Fruit fly (Drosophila melanogaster) whole organism, wandering third instar larva: ENCODE measurements around the gene CG8301.

ENCODE experiments used
- Abd-B ChIP-seq: fragments of >200 bp; optimal IDR thresholded peaks from 2 replicates; lab custom pipeline; 2017; ENCODE audit warnings: missing biosample characterization, missing genetic modification characterization
- CG32264 ChIP-seq: fragments of 200-800 bp; sonication (Bioruptor generic); optimal IDR thresholded peaks from 2 replicates; lab custom pipeline; 2016; ENCODE audit warnings: missing biosample characterization, missing genetic modification characterization
- CrebA ChIP-seq: fragments of 200-800 bp; sonication (Bioruptor generic); optimal IDR thresholded peaks from 2 replicates; lab custom pipeline; 2016; ENCODE audit warnings: missing biosample characterization, mild to moderate bottlenecking, missing genetic modification characterization, borderline replicate concordance
- Dfd ChIP-seq: fragments of >200 bp; optimal IDR thresholded peaks from 2 replicates; lab custom pipeline; 2017; ENCODE audit warnings: missing biosample characterization, missing genetic modification characterization
- Dif ChIP-seq: fragments of 200-275, 200-300 bp; sonication (Bioruptor generic); optimal IDR thresholded peaks from 2 replicates; lab custom pipeline; 2018; ENCODE audit warnings: missing biosample characterization, missing genetic modification characterization; ENCODE audit not compliant: partially characterized antibody
- GATAd ChIP-seq: sonication (Bioruptor generic); optimal IDR thresholded peaks from 2 replicates; lab custom pipeline; 2016; ENCODE audit warnings: missing biosample characterization, missing genetic modification characterization
- Hr78 ChIP-seq: fragments of >200 bp; optimal IDR thresholded peaks from 2 replicates; lab custom pipeline; 2017; ENCODE audit warnings: missing biosample characterization, missing genetic modification characterization
- Hr83 ChIP-seq: fragments of 200-300 bp; sonication (Bioruptor generic); optimal IDR thresholded peaks from 2 replicates; lab custom pipeline; 2016; ENCODE audit warnings: missing biosample characterization, mild to moderate bottlenecking, missing genetic modification characterization, moderate library complexity; ENCODE audit not compliant: poor library complexity, severe bottlenecking
- Jra ChIP-seq: sonication (Bioruptor generic); optimal IDR thresholded peaks from 2 replicates; lab custom pipeline; 2016; ENCODE audit warnings: missing biosample characterization, missing genetic modification characterization
- Myc ChIP-seq: fragments of >200 bp; optimal IDR thresholded peaks from 2 replicates; lab custom pipeline; 2017
- N ChIP-seq: fragments of >200 bp; optimal IDR thresholded peaks from 2 replicates; lab custom pipeline; 2018; ENCODE audit warnings: missing biosample characterization, missing external identifiers, missing genetic modification characterization
- Sp1 ChIP-seq: fragments of 200-800 bp; sonication (Bioruptor generic); optimal IDR thresholded peaks from 3 replicates; lab custom pipeline; 2019; ENCODE audit warnings: missing biosample characterization, mild to moderate bottlenecking, missing genetic modification characterization, moderate library complexity
- Vsx2 ChIP-seq: fragments of 200-300, 225-300 bp; sonication (Bioruptor generic); optimal IDR thresholded peaks from 2 replicates; lab custom pipeline; 2018; ENCODE audit warnings: missing biosample characterization, missing genetic modification characterization; ENCODE audit not compliant: partially characterized antibody
- br ChIP-seq: fragments of 200-800 bp; sonication (Bioruptor generic); optimal IDR thresholded peaks from 2 replicates; lab custom pipeline; 2016; ENCODE audit warnings: missing biosample characterization, missing genetic modification characterization
- brk ChIP-seq: fragments of 200-800 bp; sonication (Bioruptor generic); optimal IDR thresholded peaks from 2 replicates; lab custom pipeline; 2016; ENCODE audit warnings: missing biosample characterization, mild to moderate bottlenecking, missing genetic modification characterization
- dl ChIP-seq, 2 experiments: fragments of 175-275, 200-275 bp in 1 of 2; fragments of 200-275 bp in 1 of 2; sonication (Bioruptor generic); optimal IDR thresholded peaks; lab custom pipeline; 2018; ENCODE audit warnings: mild to moderate bottlenecking in 2 of 2, missing biosample characterization in 2 of 2, missing genetic modification characterization in 2 of 2, moderate library complexity in 2 of 2; ENCODE audit not compliant: partially characterized antibody in 2 of 2, insufficient read depth in 1 of 2
- dmrt93B ChIP-seq: fragments of 200-800 bp; sonication (Bioruptor generic); optimal IDR thresholded peaks from 2 replicates; lab custom pipeline; 2018; ENCODE audit warnings: missing biosample characterization, mild to moderate bottlenecking, missing genetic modification characterization
- ey ChIP-seq: fragments of 200-800 bp; sonication (Bioruptor generic); optimal IDR thresholded peaks from 2 replicates; lab custom pipeline; 2016; ENCODE audit warnings: missing biosample characterization, missing genetic modification characterization
- foxo ChIP-seq, 2 experiments: fragments of 200-800 bp; sonication (Bioruptor generic); optimal IDR thresholded peaks; 2 replicates in 1 of 2; 3 replicates in 1 of 2; lab custom pipeline; 2016 to 2017; ENCODE audit warnings: missing biosample characterization in 2 of 2, missing genetic modification characterization in 2 of 2
- fru ChIP-seq: fragments of 200-800 bp; sonication (Bioruptor generic); optimal IDR thresholded peaks from 3 replicates; lab custom pipeline; 2016; ENCODE audit warnings: missing biosample characterization, mild to moderate bottlenecking, missing genetic modification characterization
- h ChIP-seq: fragments of 200-800 bp; sonication (Bioruptor generic); optimal IDR thresholded peaks from 3 replicates; lab custom pipeline; 2016; ENCODE audit warnings: missing biosample characterization, mild to moderate bottlenecking, missing genetic modification characterization
- lola ChIP-seq: fragments of >200 bp; optimal IDR thresholded peaks from 2 replicates; lab custom pipeline; 2017; ENCODE audit warnings: missing biosample characterization, missing genetic modification characterization
- pan ChIP-seq: fragments of >200 bp; optimal IDR thresholded peaks from 2 replicates; lab custom pipeline; 2017
- sage ChIP-seq: fragments of 200-800 bp; sonication (Bioruptor generic); optimal IDR thresholded peaks from 2 replicates; lab custom pipeline; 2016; ENCODE audit warnings: missing biosample characterization, mild to moderate bottlenecking, missing genetic modification characterization
- sv ChIP-seq: fragments of 200-800 bp; sonication (Bioruptor generic); optimal IDR thresholded peaks from 3 replicates; lab custom pipeline; 2016; ENCODE audit warnings: missing biosample characterization, missing genetic modification characterization
- tai ChIP-seq: sonication (Bioruptor generic); optimal IDR thresholded peaks from 2 replicates; lab custom pipeline; 2016; ENCODE audit warnings: missing biosample characterization, missing genetic modification characterization
- usp ChIP-seq: fragments of >200 bp; optimal IDR thresholded peaks from 2 replicates; lab custom pipeline; 2017; ENCODE audit warnings: missing biosample characterization, missing genetic modification characterization
- woc ChIP-seq: sonication (Bioruptor generic); optimal IDR thresholded peaks from 2 replicates; lab custom pipeline; 2016; ENCODE audit warnings: missing biosample characterization, mild to moderate bottlenecking, missing genetic modification characterization

CG8301 gene

DNA sequence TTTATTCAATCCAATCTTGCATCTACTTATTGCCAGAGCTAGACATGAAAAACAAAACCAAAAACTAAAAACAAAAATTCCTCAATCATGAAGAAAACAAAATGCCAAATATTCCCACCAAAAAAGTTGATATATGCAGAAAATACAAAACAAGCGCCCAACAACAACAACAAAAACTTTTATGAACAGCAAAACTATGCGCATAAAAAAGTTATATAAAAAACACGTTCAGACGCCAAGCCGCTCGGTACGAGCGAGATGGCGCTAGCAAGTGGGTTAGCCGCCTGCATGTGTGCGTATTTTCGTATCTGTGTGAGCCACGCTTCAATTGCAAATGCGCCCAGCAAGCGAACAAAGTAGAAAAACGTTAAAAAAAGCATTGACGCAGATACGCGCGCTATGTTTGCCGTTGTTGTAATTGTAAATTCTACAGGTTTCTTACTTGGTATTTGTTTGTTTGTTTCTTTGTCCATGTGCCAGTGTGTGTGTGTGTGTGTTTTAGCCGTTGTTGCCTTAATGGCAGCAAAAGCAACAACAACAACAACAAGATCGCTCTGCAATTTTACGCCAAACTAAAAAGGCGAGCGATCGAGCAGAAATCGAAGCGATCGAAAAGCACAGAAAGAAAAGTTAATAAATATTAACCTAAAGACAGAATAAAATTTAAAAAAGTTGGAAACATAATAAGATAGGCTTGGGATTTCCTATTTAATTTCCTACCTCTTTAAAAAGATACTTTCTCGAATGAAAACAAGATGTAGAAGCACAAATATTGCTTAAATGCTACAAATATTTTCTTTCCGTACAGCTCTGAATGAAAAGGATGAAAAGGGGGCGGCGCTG is 12.5 kb downstream of the CG8301 start:
- no peak for TF ChIP-seq brk
- TF ChIP-seq foxo (GFP tag; optimal IDR thresholded peaks at IDR 0.05; lab: Kevin White, UChicago) = peak in 1 of 2 experiments; percentile 28
- peak; percentile 12 for TF ChIP-seq fru (GFP tag; lab: Kevin White, UChicago)

- no peak for TF ChIP-seq usp (GFP tag; lab: Kevin White, UChicago)
- TF ChIP-seq Sp1 (GFP tag; lab: Kevin White, UChicago) = no peak
- TF ChIP-seq foxo (GFP tag; optimal IDR thresholded peaks at IDR 0.05; lab: Kevin White, UChicago) = no peak
- TF ChIP-seq Dif (GFP tag; lab: Kevin White, UChicago) = no peak
- TF ChIP-seq woc (GFP tag; lab: Kevin White, UChicago) = no peak
- TF ChIP-seq, all 38 proteins: peak for 0
These were observed 13.1 kb downstream of the CG8301 start for dm6 chr3R:9594251-9594581.

dm6 chr3R:9594839-9595238 is 13.7 kb downstream of the CG8301 start:
- TF ChIP-seq ey (GFP tag; lab: Kevin White, UChicago) = no peak
- TF ChIP-seq Hr78 (GFP tag; lab: Kevin White, UChicago) = no peak
- no peak for TF ChIP-seq CG32264 (GFP tag; lab: Kevin White, UChicago)
- TF ChIP-seq Sp1 (GFP tag; lab: Kevin White, UChicago) = no peak
- TF ChIP-seq Abd-B (GFP tag; lab: Kevin White, UChicago) = no peak
- TF ChIP-seq Jra (GFP tag; lab: Kevin White, UChicago) = no peak
- no peak for TF ChIP-seq foxo (GFP tag; optimal IDR thresholded peaks at IDR 0.05; lab: Kevin White, UChicago)
- TF ChIP-seq sv (GFP tag; lab: Kevin White, UChicago) = no peak
- no peak for TF ChIP-seq h (GFP tag; lab: Kevin White, UChicago)
- no peak for TF ChIP-seq lola (GFP tag; lab: Kevin White, UChicago)
- TF ChIP-seq br (GFP tag; lab: Kevin White, UChicago) = no peak
- no peak for TF ChIP-seq Dfd (GFP tag; lab: Kevin White, UChicago)

DNA sequence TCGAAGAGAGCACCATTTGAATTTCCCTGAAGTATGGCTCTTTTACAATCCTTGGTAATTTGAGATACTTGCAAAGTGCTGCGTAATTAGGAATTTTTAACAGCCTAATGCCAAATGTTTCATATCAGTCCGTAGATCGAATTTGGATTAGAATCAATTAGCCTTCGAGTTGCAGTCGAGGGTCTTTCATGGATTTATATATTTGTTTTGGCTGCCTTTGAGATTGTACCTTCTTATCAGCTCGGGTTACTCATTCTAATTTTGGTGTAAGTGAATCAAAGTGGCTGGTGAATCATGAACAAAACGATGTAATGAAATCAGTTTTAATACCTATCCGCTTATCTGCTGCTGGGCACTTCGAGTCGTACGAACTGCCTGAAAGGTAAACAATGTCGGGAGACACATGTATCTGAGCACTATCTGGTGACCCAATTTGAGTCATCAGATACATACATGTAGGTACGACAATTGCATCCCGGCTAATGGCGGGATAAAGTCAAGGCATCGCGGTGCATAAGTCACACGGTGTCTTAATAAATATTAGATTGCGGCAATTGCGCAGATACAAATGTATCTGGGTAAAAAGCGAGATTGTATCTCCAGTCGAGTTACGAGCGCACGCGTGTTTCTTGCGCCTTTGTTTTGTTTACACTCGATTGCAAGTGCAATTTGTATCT is 14.7 kb downstream of the CG8301 start:
- TF ChIP-seq Sp1 (GFP tag; lab: Kevin White, UChicago) (no peak), GATAd (GFP tag; lab: Kevin White, UChicago) (no peak), dmrt93B (GFP tag; lab: Kevin White, UChicago) (no peak), N (GFP tag; lab: Kevin White, UChicago) (no peak), woc (GFP tag; lab: Kevin White, UChicago) (no peak), Hr83 (GFP tag; lab: Kevin White, UChicago) (no peak), pan (no peak), CrebA (no peak), tai (no peak), lola (GFP tag; lab: Kevin White, UChicago) (no peak), Vsx2 (GFP tag; lab: Kevin White, UChicago) (no peak), Myc (lab: Kevin White, UChicago) (no peak), brk (no peak), usp (GFP tag; lab: Kevin White, UChicago) (no peak), br (GFP tag; lab: Kevin White, UChicago) (no peak), fru (GFP tag; lab: Kevin White, UChicago) (no peak), foxo (GFP tag; optimal IDR thresholded peaks at IDR 0.05; lab: Kevin White, UChicago) (no peak), dl (GFP tag; optimal IDR thresholded peaks at IDR 0.05; lab: Kevin White, UChicago; ENCODE audit: insufficient read depth in 1 of 2, partially characterized antibody in 2 of 2) (no peak)

DNA sequence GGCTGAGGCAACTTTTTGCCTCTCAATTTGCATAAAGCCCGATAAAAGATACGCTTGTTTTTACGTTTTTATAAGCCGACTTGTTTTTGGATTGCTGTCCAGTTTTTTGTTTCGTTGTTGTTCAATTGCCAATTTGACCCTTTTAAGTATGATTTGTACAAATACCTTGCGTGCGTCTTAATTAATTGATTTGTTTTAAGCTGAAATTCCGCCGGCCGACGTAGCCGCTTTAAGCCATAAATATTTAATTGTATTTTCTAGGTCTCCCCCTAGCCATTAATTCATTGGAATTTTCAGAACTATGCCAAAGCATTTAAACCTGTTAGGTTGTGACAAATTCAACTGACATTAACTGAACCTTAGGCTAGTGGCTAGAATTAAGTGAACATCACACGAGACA is 15.5 kb downstream of the CG8301 start:
- no peak for TF ChIP-seq ey (GFP tag; lab: Kevin White, UChicago)
- no peak for TF ChIP-seq Abd-B (GFP tag; lab: Kevin White, UChicago)
- no peak for TF ChIP-seq N (GFP tag; lab: Kevin White, UChicago)
- TF ChIP-seq sage (GFP tag; lab: Kevin White, UChicago) = no peak
- no peak for TF ChIP-seq tai
- TF ChIP-seq, all 38 proteins: peak for 0
